Fruit fly (Drosophila melanogaster) whole organism, embryonic: ENCODE results near the gene Arf4.
A peak's percentile ranks its signal among the peaks of the same experiment; 100 is the strongest.

ENCODE experiments used
- Atf-2 ChIP-seq: fragments of 200-800 bp; sonication (Bioruptor generic); optimal IDR thresholded peaks from 2 replicates; lab custom pipeline; 2016; ENCODE audit warnings: missing biosample characterization, missing genetic modification characterization
- B-H1 ChIP-seq: fragments of 200-800 bp; sonication (Bioruptor generic); IDR thresholded peaks from 3 replicates; pipeline ENCODE4 v1.3.6; 2022; ENCODE audit warnings: missing biosample characterization, missing genetic modification characterization
- Blimp-1 ChIP-seq: fragments of 200-800 bp; sonication (Bioruptor generic); optimal IDR thresholded peaks from 3 replicates; lab custom pipeline; 2018; ENCODE audit warnings: missing biosample characterization, missing genetic modification characterization, mild to moderate bottlenecking, moderate library complexity, missing genetic modification reagents
- CG11247 ChIP-seq: fragments of 200-800 bp; sonication (Bioruptor generic); IDR thresholded peaks from 2 replicates; pipeline ENCODE4 v1.3.6; 2022; ENCODE audit warnings: missing biosample characterization, missing genetic modification characterization
- CG12155 ChIP-seq: fragments of 200-800 bp; sonication (Bioruptor generic); optimal IDR thresholded peaks from 3 replicates; lab custom pipeline; 2016; ENCODE audit warnings: missing biosample characterization, missing genetic modification characterization
- CG13624 ChIP-seq: fragments of 200-800 bp; sonication (Bioruptor generic); optimal IDR thresholded peaks from 2 replicates; lab custom pipeline; 2016; ENCODE audit warnings: missing biosample characterization, missing genetic modification characterization
- CG13775 ChIP-seq: fragments of 200-800 bp; sonication (Bioruptor generic); optimal IDR thresholded peaks from 3 replicates; lab custom pipeline; 2017; ENCODE audit warnings: missing biosample characterization, mild to moderate bottlenecking, missing genetic modification characterization
- CG1529 ChIP-seq: fragments of 200-800 bp; sonication (Bioruptor generic); optimal IDR thresholded peaks from 3 replicates; lab custom pipeline; 2018; ENCODE audit warnings: missing biosample characterization, missing genetic modification characterization
- CG15479 ChIP-seq: fragments of 200-800 bp; sonication (Bioruptor generic); optimal IDR thresholded peaks from 3 replicates; lab custom pipeline; 2019; ENCODE audit warnings: missing biosample characterization, mild to moderate bottlenecking, missing genetic modification characterization, moderate library complexity
- CG17829 ChIP-seq: fragments of 200-800 bp; optimal IDR thresholded peaks from 2 replicates; lab custom pipeline; 2019; ENCODE audit warnings: missing biosample characterization, mild to moderate bottlenecking, missing genetic modification characterization, moderate library complexity
- CG2199 ChIP-seq: fragments of 200-800 bp; sonication (Bioruptor generic); IDR thresholded peaks from 3 replicates; pipeline ENCODE4 v1.3.6; 2022; ENCODE audit warnings: missing biosample characterization, missing genetic modification characterization
- CG2875 ChIP-seq: fragments of 200-800 bp; sonication (Bioruptor generic); optimal IDR thresholded peaks from 2 replicates; lab custom pipeline; 2017; ENCODE audit warnings: missing biosample characterization, mild to moderate bottlenecking, missing genetic modification characterization, missing genetic modification reagents
- CG31388 ChIP-seq: fragments of 200-800 bp; sonication (Bioruptor generic); optimal IDR thresholded peaks from 2 replicates; lab custom pipeline; 2016; ENCODE audit warnings: missing biosample characterization, missing genetic modification characterization
- CG31441 ChIP-seq: fragments of 200-800 bp; sonication (Bioruptor generic); IDR thresholded peaks from 2 replicates; pipeline ENCODE4 v1.3.6; 2022; ENCODE audit warnings: missing biosample characterization, missing genetic modification characterization
- CG33213 ChIP-seq: fragments of 200-800 bp; sonication (Bioruptor generic); optimal IDR thresholded peaks from 3 replicates; lab custom pipeline; 2016; ENCODE audit warnings: missing biosample characterization, missing genetic modification characterization
- CG34376 ChIP-seq: fragments of 200-800 bp; sonication (Bioruptor generic); optimal IDR thresholded peaks from 2 replicates; lab custom pipeline; 2018; ENCODE audit warnings: missing biosample characterization, mild to moderate bottlenecking, missing genetic modification characterization
- CG3726 ChIP-seq: fragments of 200-800 bp; sonication (Bioruptor generic); IDR thresholded peaks from 3 replicates; pipeline ENCODE4, ENCODE4 v1.3.6; 2022; ENCODE audit warnings: missing biosample characterization, missing genetic modification characterization
- CG4424 ChIP-seq: fragments of 200-800 bp; sonication (Bioruptor generic); optimal IDR thresholded peaks from 3 replicates; lab custom pipeline; 2016; ENCODE audit warnings: missing biosample characterization, missing genetic modification characterization
- CG4707 ChIP-seq: fragments of 200-800 bp; sonication (Bioruptor generic); optimal IDR thresholded peaks from 2 replicates; lab custom pipeline; 2018; ENCODE audit warnings: missing biosample characterization, mild to moderate bottlenecking, missing genetic modification characterization, moderate library complexity
- CG4820 ChIP-seq: fragments of 200-800 bp; sonication (Bioruptor generic); optimal IDR thresholded peaks from 3 replicates; lab custom pipeline; 2016; ENCODE audit warnings: missing biosample characterization, missing genetic modification characterization
- CG5180 ChIP-seq: fragments of 200-800 bp; sonication (Bioruptor generic); optimal IDR thresholded peaks from 3 replicates; lab custom pipeline; 2017; ENCODE audit warnings: missing biosample characterization, missing genetic modification characterization, mild to moderate bottlenecking, moderate library complexity, missing genetic modification reagents
- CG6272 ChIP-seq: fragments of 200-800 bp; sonication (Bioruptor generic); IDR thresholded peaks from 2 replicates; pipeline ENCODE4 v1.3.6; 2022; ENCODE audit warnings: missing biosample characterization, missing genetic modification characterization
- CG6791 ChIP-seq: fragments of 200-800 bp; sonication (Bioruptor generic); IDR thresholded peaks from 3 replicates; pipeline ENCODE4 v1.3.6; 2022; ENCODE audit warnings: missing biosample characterization, missing genetic modification characterization; ENCODE audit not compliant: partially characterized antibody
- CG9932 ChIP-seq: fragments of 200-800 bp; sonication (Bioruptor generic); IDR thresholded peaks from 2 replicates; pipeline ENCODE4 v1.3.6; 2022; ENCODE audit warnings: missing biosample characterization, missing genetic modification characterization
- D ChIP-seq, 2 experiments: fragments of 200-800 bp in 1 of 2; fragments of >200 bp in 1 of 2; sonication (Bioruptor generic) in 1 of 2; optimal IDR thresholded peaks; 2 replicates in 1 of 2; 3 replicates in 1 of 2; lab custom pipeline; 2017; ENCODE audit warnings: mild to moderate bottlenecking in 1 of 2, missing biosample characterization in 1 of 2, missing genetic modification characterization in 1 of 2, missing genetic modification reagents in 1 of 2
- MBD-R2 ChIP-seq: fragments of 200-800 bp; sonication (Bioruptor generic); IDR thresholded peaks from 2 replicates; pipeline ENCODE4 v1.3.6; 2022; ENCODE audit warnings: missing biosample characterization, missing genetic modification characterization
- MTF-1 ChIP-seq: fragments of 200-800 bp; sonication (Bioruptor generic); optimal IDR thresholded peaks from 2 replicates; lab custom pipeline; 2018; ENCODE audit warnings: missing biosample characterization, mild to moderate bottlenecking, missing genetic modification characterization, borderline replicate concordance
- NC2α ChIP-seq: fragments of 200-800 bp; sonication (Bioruptor generic); optimal IDR thresholded peaks from 2 replicates; lab custom pipeline; 2016; ENCODE audit warnings: missing biosample characterization, missing genetic modification characterization
- NfI ChIP-seq: fragments of 200-800 bp; sonication (Bioruptor generic); optimal IDR thresholded peaks from 3 replicates; lab custom pipeline; 2018; ENCODE audit warnings: missing biosample characterization, mild to moderate bottlenecking, missing genetic modification characterization, moderate library complexity
- Poxn ChIP-seq: fragments of 200-800 bp; sonication (Bioruptor generic); IDR thresholded peaks from 2 replicates; pipeline ENCODE4 v1.3.6; 2022; ENCODE audit warnings: missing biosample characterization, missing genetic modification characterization
- Six4 ChIP-seq: fragments of 200-800 bp; sonication (Bioruptor generic); optimal IDR thresholded peaks from 2 replicates; lab custom pipeline; 2016; ENCODE audit warnings: missing biosample characterization, missing genetic modification characterization
- TFAM ChIP-seq: fragments of 200-800 bp; sonication (Bioruptor generic); optimal IDR thresholded peaks from 2 replicates; lab custom pipeline; 2017; ENCODE audit warnings: missing biosample characterization, missing genetic modification characterization, inconsistent platforms
- Xbp1 ChIP-seq: fragments of 200-800 bp; sonication (Bioruptor generic); optimal IDR thresholded peaks from 3 replicates; lab custom pipeline; 2016; ENCODE audit warnings: missing biosample characterization, mild to moderate bottlenecking, missing genetic modification characterization
- aop ChIP-seq: fragments of 200-800 bp; sonication (Bioruptor generic); IDR thresholded peaks from 2 replicates; pipeline ENCODE4 v1.3.6; 2022; ENCODE audit warnings: missing biosample characterization, missing genetic modification characterization
- ash1 ChIP-seq: fragments of 200-800 bp; sonication (Bioruptor generic); optimal IDR thresholded peaks from 2 replicates; lab custom pipeline; 2018; ENCODE audit warnings: missing biosample characterization, mild to moderate bottlenecking, missing genetic modification characterization
- bsh ChIP-seq, 2 experiments: fragments of 200-800 bp; sonication (Bioruptor generic); optimal IDR thresholded peaks; 2 replicates each; lab custom pipeline; 2017 to 2018; ENCODE audit warnings: mild to moderate bottlenecking in 2 of 2, missing biosample characterization in 2 of 2, missing genetic modification characterization in 2 of 2, moderate library complexity in 1 of 2
- chm ChIP-seq: fragments of 200-800 bp; sonication (Bioruptor generic); IDR thresholded peaks from 2 replicates; pipeline ENCODE4 v1.3.6; 2022; ENCODE audit warnings: missing biosample characterization, missing genetic modification characterization
- crol ChIP-seq: fragments of 200-800 bp; sonication (Bioruptor generic); IDR thresholded peaks from 2 replicates; pipeline ENCODE4 v1.3.6; 2022; ENCODE audit warnings: missing biosample characterization, missing genetic modification characterization
- dimm ChIP-seq: fragments of 200-800 bp; sonication (Bioruptor generic); IDR thresholded peaks from 2 replicates; pipeline ENCODE4 v1.3.6; 2022; ENCODE audit warnings: missing biosample characterization, missing genetic modification characterization
- emc ChIP-seq: fragments of 200-800 bp; sonication (Bioruptor generic); optimal IDR thresholded peaks from 2 replicates; lab custom pipeline; 2016; ENCODE audit warnings: missing biosample characterization, missing genetic modification characterization
- eyg ChIP-seq: fragments of 200-800 bp; sonication (Bioruptor generic); optimal IDR thresholded peaks from 3 replicates; lab custom pipeline; 2016; ENCODE audit warnings: missing biosample characterization, missing genetic modification characterization
- fd102C ChIP-seq: fragments of 200-800 bp; sonication (Bioruptor generic); optimal IDR thresholded peaks from 2 replicates; lab custom pipeline; 2018; ENCODE audit warnings: missing biosample characterization, mild to moderate bottlenecking, missing genetic modification characterization, moderate library complexity
- fd64A ChIP-seq: fragments of 200-800 bp; sonication (Bioruptor generic); optimal IDR thresholded peaks from 3 replicates; lab custom pipeline; 2018; ENCODE audit warnings: missing biosample characterization, mild to moderate bottlenecking, missing genetic modification characterization
- knrl ChIP-seq: fragments of 200-800 bp; sonication (Bioruptor generic); IDR thresholded peaks from 3 replicates; pipeline ENCODE4 v1.3.6; 2022; ENCODE audit warnings: missing biosample characterization, missing genetic modification characterization; ENCODE audit not compliant: partially characterized antibody
- ranshi ChIP-seq: fragments of 200-800 bp; sonication (Bioruptor generic); IDR thresholded peaks from 2 replicates; pipeline ENCODE4 v1.3.6; 2022; ENCODE audit warnings: missing biosample characterization, missing genetic modification characterization
- repo ChIP-seq: fragments of 200-800 bp; sonication (Bioruptor generic); optimal IDR thresholded peaks from 2 replicates; lab custom pipeline; 2016; ENCODE audit warnings: missing biosample characterization, missing genetic modification characterization
- vnd ChIP-seq: fragments of 200-800 bp; sonication (Bioruptor generic); IDR thresholded peaks from 3 replicates; pipeline ENCODE4 v1.3.6; 2022; ENCODE audit warnings: missing biosample characterization, missing genetic modification characterization; ENCODE audit not compliant: partially characterized antibody
- yki ChIP-seq: fragments of >200 bp; optimal IDR thresholded peaks from 3 replicates; lab custom pipeline; 2018

The Arf4 gene

DNA sequence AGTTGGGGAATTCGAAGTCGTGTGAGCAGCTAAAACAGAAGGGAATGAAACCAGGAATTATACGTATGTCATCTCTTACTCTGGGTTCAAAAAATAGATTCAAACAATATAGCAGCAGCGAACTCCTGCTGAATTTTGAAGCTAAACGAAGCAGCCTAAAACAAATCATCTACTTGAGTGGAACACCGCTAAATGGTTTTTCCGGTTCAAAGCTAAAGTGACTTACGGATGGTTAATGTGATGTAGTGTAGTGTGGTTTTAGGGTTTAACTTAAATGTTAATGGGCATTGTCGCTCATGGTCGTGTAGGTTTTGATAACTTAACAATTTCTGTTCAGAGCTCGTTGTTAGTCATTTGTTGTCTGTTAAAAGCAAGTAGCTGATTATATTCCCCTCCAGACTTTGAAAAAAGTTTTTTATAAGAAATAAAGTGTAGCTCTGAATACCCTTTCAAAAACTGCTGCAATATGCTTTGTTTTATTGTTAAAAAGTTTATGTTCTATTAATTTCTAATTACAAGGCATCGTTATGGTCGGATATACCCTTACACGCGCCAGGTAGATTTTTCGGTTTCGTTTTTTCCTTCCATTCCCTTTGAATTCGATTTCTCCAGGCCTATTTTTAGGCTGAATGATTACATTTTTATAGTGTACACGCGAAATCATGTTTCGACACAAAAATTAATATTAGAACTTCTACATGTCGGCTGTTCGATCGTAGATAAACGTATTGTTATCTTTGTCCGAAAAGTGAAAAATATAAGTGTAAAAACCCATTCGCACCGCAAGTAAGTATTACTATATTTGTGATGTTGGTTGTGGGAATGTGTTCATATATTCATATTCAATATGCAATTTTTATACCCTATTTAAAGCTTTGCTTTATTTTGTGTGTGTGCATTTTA is 10.8 kb upstream of the Arf4 start (continued):
- TF ChIP-seq dimm (GFP tag; lab: Robert Waterston, UW) (no peak), CG9932 (GFP tag; lab: Robert Waterston, UW) (no peak), CG4707 (peak; percentile 82), vnd (GFP tag; lab: Robert Waterston, UW) (no peak), CG13775 (GFP tag; lab: Kevin White, UChicago) (peak; percentile 92), yki (lab: Kevin White, UChicago) (no peak), CG34376 (GFP tag; lab: Kevin White, UChicago) (peak; percentile 80), CG17829 (tag; lab: Kevin White, UChicago) (peak; percentile 97), CG6791 (GFP tag; lab: Robert Waterston, UW) (no peak), bsh (GFP tag; optimal IDR thresholded peaks at IDR 0.05; lab: Kevin White, UChicago) (peak; percentile 89 to 96), fd102C (GFP tag; lab: Kevin White, UChicago) (peak; percentile 61), CG2875 (GFP tag; lab: Kevin White, UChicago) (peak; percentile 92), chm (no peak), ash1 (GFP tag; lab: Kevin White, UChicago) (no peak), emc (GFP tag; lab: Kevin White, UChicago) (peak; percentile 69), TFAM (GFP tag; lab: Kevin White, UChicago) (peak; percentile 86), Six4 (GFP tag; lab: Kevin White, UChicago) (peak; percentile 90), Xbp1 (peak; percentile 96), CG13624 (GFP tag; lab: Kevin White, UChicago) (peak; percentile 91), D (optimal IDR thresholded peaks at IDR 0.05; lab: Kevin White, UChicago) (no peak), D (GFP tag; optimal IDR thresholded peaks at IDR 0.05; lab: Kevin White, UChicago) (peak; percentile 83), knrl (no peak), CG31441 (GFP tag; lab: Robert Waterston, UW) (no peak; the same call in 1 of the 2 replicates), aop (GFP tag; lab: Robert Waterston, UW) (no peak), CG31388 (GFP tag; lab: Kevin White, UChicago) (peak; percentile 74), CG15479 (GFP tag; lab: Kevin White, UChicago) (no peak), NfI (peak; percentile 91), CG12155 (GFP tag; lab: Kevin White, UChicago) (peak; percentile 89), CG4424 (GFP tag; lab: Kevin White, UChicago) (peak; percentile 93), repo (GFP tag; lab: Kevin White, UChicago) (peak; percentile 79), CG11247 (GFP tag; lab: Robert Waterston, UW) (no peak), CG5180 (peak; percentile 79), CG6272 (GFP tag; lab: Robert Waterston, UW) (no peak), Atf-2 (peak; percentile 94), Poxn (GFP tag; lab: Robert Waterston, UW) (no peak), B-H1 (GFP tag; lab: Robert Waterston, UW) (peak; percentile 92; the same call in 2 of the 3 replicates), CG2199 (GFP tag; lab: Robert Waterston, UW) (peak; percentile 94), NC2α (peak; percentile 80), ranshi (GFP tag; lab: Robert Waterston, UW) (no peak; the same call in 1 of the 2 replicates), MBD-R2 (GFP tag; lab: Robert Waterston, UW) (no peak; the same call in 1 of the 2 replicates), CG3726 (GFP tag; lab: Robert Waterston, UW) (no peak; the same call in 2 of the 3 replicates), CG4820 (GFP tag; lab: Kevin White, UChicago) (peak; percentile 87), MTF-1 (GFP tag; lab: Kevin White, UChicago) (no peak), fd64A (GFP tag; lab: Kevin White, UChicago) (no peak), crol (GFP tag; lab: Robert Waterston, UW) (no peak), eyg (peak; percentile 81), CG1529 (GFP tag; lab: Kevin White, UChicago) (peak; percentile 92), Blimp-1 (GFP tag; lab: Kevin White, UChicago) (no peak), CG33213 (GFP tag; lab: Kevin White, UChicago) (peak; percentile 85)
